Worm (Caenorhabditis elegans) whole organism, L4 larva: ENCODE data around the gene F42C5.3.
"Not testable (repeated sequence)": the region's sequence is repeated elsewhere in the genome, so short reads cannot be mapped to it uniquely, and the experiment has no call there.

Source experiments
- F37D6.2 ChIP-seq: sonication (generic microtip); optimal IDR thresholded peaks from 2 replicates; lab custom pipeline; 2016; ENCODE audit warnings: mild to moderate bottlenecking, missing genetic modification characterization, missing compliant biosample characterization
- F49E8.2 ChIP-seq: sonication (generic microtip); optimal IDR thresholded peaks from 2 replicates; lab custom pipeline; 2016; ENCODE audit warnings: missing compliant biosample characterization, mild to moderate bottlenecking, missing genetic modification characterization, borderline replicate concordance
- T20F7.1 ChIP-seq: fragments of 200-800 bp; sonication (Bioruptor generic); optimal IDR thresholded peaks from 2 replicates; lab custom pipeline; 2018; ENCODE audit warnings: mild to moderate bottlenecking, missing genetic modification characterization, missing compliant biosample characterization
- T26A8.4 ChIP-seq: fragments of 200-800 bp; sonication (Bioruptor generic); IDR thresholded peaks from 2 replicates; pipeline ENCODE4 v1.3.6; 2022; ENCODE audit warnings: missing genetic modification characterization, missing compliant biosample characterization
- Y5F2A.4 ChIP-seq: fragments of 200-800 bp; sonication (Bioruptor generic); optimal IDR thresholded peaks from 2 replicates; lab custom pipeline; 2018; ENCODE audit warnings: mild to moderate bottlenecking, missing genetic modification characterization, missing compliant biosample characterization
- aha-1 ChIP-seq: fragments of 150-350 bp; peaks from one replicate; lab custom pipeline; 2014; ENCODE audit warnings: missing biosample characterization, missing genetic modification characterization
- aly-2 ChIP-seq: sonication (generic microtip); optimal IDR thresholded peaks from 2 replicates; lab custom pipeline; 2018; ENCODE audit warnings: missing biosample characterization, missing genetic modification characterization
- ceh-28 ChIP-seq: fragments of 150-350 bp; optimal IDR thresholded peaks from 2 replicates; lab custom pipeline; 2014; ENCODE audit warnings: missing biosample characterization, missing genetic modification reagents, missing genetic modification characterization
- ceh-82 ChIP-seq: sonication (generic microtip); optimal IDR thresholded peaks from 2 replicates; lab custom pipeline; 2017; ENCODE audit warnings: missing biosample characterization, missing genetic modification characterization
- cey-2 ChIP-seq: sonication (generic microtip); optimal IDR thresholded peaks from 3 replicates; lab custom pipeline; 2017; ENCODE audit warnings: missing genetic modification characterization, mild to moderate bottlenecking, missing compliant biosample characterization, antibody characterized with exemption, borderline replicate concordance; ENCODE audit not compliant: insufficient read depth
- daf-12 ChIP-seq: fragments of 150-350 bp; optimal IDR thresholded peaks from 2 replicates; lab custom pipeline; 2014; ENCODE audit warnings: missing biosample characterization, missing genetic modification reagents, missing genetic modification characterization
- dmd-6 ChIP-seq: fragments of 200-800 bp; sonication (Bioruptor generic); IDR thresholded peaks from 2 replicates; pipeline ENCODE4 v1.3.6; 2022; ENCODE audit warnings: missing genetic modification reagents, missing genetic modification characterization, missing compliant biosample characterization
- dmd-8 ChIP-seq: fragments of 200-800 bp; sonication (Bioruptor generic); IDR thresholded peaks from 2 replicates; pipeline ENCODE4 v1.3.6; 2022; ENCODE audit warnings: missing genetic modification characterization, missing compliant biosample characterization
- dpl-1 ChIP-seq: fragments of 150-350 bp; optimal IDR thresholded peaks from 2 replicates; lab custom pipeline; 2014; ENCODE audit warnings: missing biosample characterization, missing genetic modification reagents, missing genetic modification characterization
- egl-43 ChIP-seq: fragments of 200-800 bp; sonication (Bioruptor generic); IDR thresholded peaks from 2 replicates; pipeline ENCODE4 v1.3.6; 2022; ENCODE audit warnings: missing genetic modification reagents, missing genetic modification characterization, missing compliant biosample characterization
- fos-1 ChIP-seq: fragments of 150-350 bp; optimal IDR thresholded peaks from 2 replicates; lab custom pipeline; 2014; ENCODE audit warnings: missing biosample characterization, missing genetic modification characterization
- gei-8 ChIP-seq: fragments of 200-800 bp; sonication (Bioruptor generic); optimal IDR thresholded peaks from 2 replicates; lab custom pipeline; 2018; ENCODE audit warnings: mild to moderate bottlenecking, missing genetic modification characterization, missing compliant biosample characterization
- jun-1 ChIP-seq: fragments of 150-350 bp; optimal IDR thresholded peaks from 2 replicates; lab custom pipeline; 2014; ENCODE audit warnings: missing biosample characterization, missing genetic modification reagents, missing genetic modification characterization
- lin-39 ChIP-seq: fragments of 150-350 bp; optimal IDR thresholded peaks from 2 replicates; lab custom pipeline; 2014; ENCODE audit warnings: missing biosample characterization, missing genetic modification reagents, missing genetic modification characterization
- mdl-1 ChIP-seq, 2 experiments: fragments of 150-350 bp in 1 of 2; sonication (generic microtip) in 1 of 2; optimal IDR thresholded peaks; 2 replicates each; lab custom pipeline; 2014 to 2017; ENCODE audit warnings: missing biosample characterization in 2 of 2, missing genetic modification characterization in 2 of 2
- mes-2 ChIP-seq: sonication (generic microtip); optimal IDR thresholded peaks from 2 replicates; lab custom pipeline; 2016; ENCODE audit warnings: missing genotype, mild to moderate bottlenecking, missing genetic modification characterization, missing compliant biosample characterization; ENCODE audit not compliant: poor library complexity, severe bottlenecking
- nhr-10 ChIP-seq: fragments of 150-350 bp; optimal IDR thresholded peaks from 2 replicates; lab custom pipeline; 2014; ENCODE audit warnings: missing biosample characterization, missing genetic modification characterization
- nhr-28 ChIP-seq: fragments of 150-350 bp; optimal IDR thresholded peaks from 2 replicates; lab custom pipeline; 2014; ENCODE audit warnings: missing biosample characterization, missing genetic modification characterization
- nhr-42 ChIP-seq: fragments of 200-800 bp; sonication (Bioruptor generic); IDR thresholded peaks from 2 replicates; pipeline ENCODE4 v1.3.6; 2022; ENCODE audit warnings: missing genetic modification characterization, missing compliant biosample characterization
- nhr-6 ChIP-seq: fragments of 150-350 bp; optimal IDR thresholded peaks from 2 replicates; lab custom pipeline; 2014; ENCODE audit warnings: missing biosample characterization, missing genetic modification characterization
- nhr-76 ChIP-seq: fragments of 150-350 bp; optimal IDR thresholded peaks from 2 replicates; lab custom pipeline; 2014; ENCODE audit warnings: missing biosample characterization, missing genetic modification characterization
- php-3 ChIP-seq: fragments of 200-800 bp; sonication (Bioruptor generic); IDR thresholded peaks from 2 replicates; pipeline ENCODE4 v1.3.6; 2022; ENCODE audit warnings: missing genetic modification reagents, missing genetic modification characterization, missing compliant biosample characterization
- set-16 ChIP-seq: fragments of 200-800 bp; sonication (Bioruptor generic); IDR thresholded peaks from 2 replicates; pipeline ENCODE4 v1.3.6; 2022; ENCODE audit warnings: missing genetic modification reagents, missing genetic modification characterization, missing compliant biosample characterization
- snpc-4 ChIP-seq: fragments of 150-350 bp; optimal IDR thresholded peaks from 2 replicates; lab custom pipeline; 2014; ENCODE audit warnings: missing biosample characterization, missing genetic modification characterization
- tra-1 ChIP-seq: fragments of 200-800 bp; sonication (Bioruptor generic); IDR thresholded peaks from 2 replicates; pipeline ENCODE4 v1.3.6; 2022; ENCODE audit warnings: missing genetic modification reagents, missing genetic modification characterization, missing compliant biosample characterization
- unc-39 ChIP-seq: sonication (generic microtip); optimal IDR thresholded peaks from 2 replicates; lab custom pipeline; 2017; ENCODE audit warnings: missing biosample characterization, missing genetic modification characterization
- zag-1 ChIP-seq: fragments of 150-350 bp; optimal IDR thresholded peaks from 2 replicates; lab custom pipeline; 2014; ENCODE audit warnings: missing biosample characterization, missing genetic modification characterization
- zip-2 ChIP-seq: fragments of 150-350 bp; optimal IDR thresholded peaks from 2 replicates; lab custom pipeline; 2014; ENCODE audit warnings: missing biosample characterization, missing genetic modification characterization

F42C5.3 gene

DNA sequence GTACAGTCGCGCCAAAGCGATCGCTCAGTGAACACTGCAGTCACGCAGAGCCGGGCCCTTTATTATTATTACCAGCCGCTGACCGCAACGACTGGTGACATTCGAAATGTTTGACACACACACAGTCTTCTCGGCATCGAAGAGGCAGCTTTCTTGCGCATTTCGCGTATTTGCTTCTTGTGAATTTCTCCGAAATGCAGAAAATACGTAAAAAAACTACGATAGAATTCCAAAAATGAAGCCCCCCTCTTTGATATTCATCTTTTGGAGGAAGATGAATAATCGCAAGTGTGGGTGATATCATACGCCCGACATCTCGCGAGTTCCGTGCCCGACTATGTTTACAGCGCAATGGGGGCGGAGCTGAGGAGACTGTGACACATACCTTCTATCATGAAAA lies 34.1 kb downstream of the F42C5.3 start:
- TF ChIP-seq mes-2 (tag; lab: Kevin White, UChicago) = peak; percentile 1
- no peak for TF ChIP-seq lin-39 (tag; lab: Kevin White, UChicago)
- no peak for TF ChIP-seq jun-1 (tag; lab: Kevin White, UChicago)
- no peak for TF ChIP-seq F37D6.2
- no peak for TF ChIP-seq ceh-28
- peak; percentile 15 for TF ChIP-seq F49E8.2 (tag; lab: Kevin White, UChicago)
- no peak for TF ChIP-seq nhr-10 (tag; lab: Kevin White, UChicago)
- no peak for TF ChIP-seq nhr-28 (tag; lab: Kevin White, UChicago)
- no peak for TF ChIP-seq php-3 (GFP tag; lab: Robert Waterston, UW)
- no peak for TF ChIP-seq dmd-8 (GFP tag; lab: Robert Waterston, UW)
- TF ChIP-seq cey-2 (tag; lab: Kevin White, UChicago) = no peak
- TF ChIP-seq dpl-1 = no peak
- no peak for TF ChIP-seq T26A8.4 (GFP tag; lab: Robert Waterston, UW)

DNA sequence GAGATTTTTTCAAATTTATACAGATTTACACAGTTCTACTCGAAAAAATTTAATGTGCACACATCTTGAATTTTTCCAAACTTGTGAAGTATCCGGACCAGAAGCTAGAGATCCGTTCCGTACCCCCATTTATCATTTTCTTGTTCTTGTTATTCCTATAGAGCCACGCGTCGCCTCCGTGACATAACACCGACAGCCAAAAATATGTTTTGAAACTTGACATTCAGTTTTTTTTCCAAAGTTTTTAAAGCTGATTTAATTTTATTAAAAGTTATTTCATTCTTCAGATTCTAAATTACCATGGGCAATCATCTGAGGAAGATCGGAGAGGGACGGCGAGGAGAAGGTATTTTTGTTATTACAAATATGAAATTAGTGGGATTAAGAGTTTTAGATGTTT lies 37.2 kb downstream of the F42C5.3 start, which contains the start of gene D2024.18:
Gene D2024.18, plus strand, starts transcription at position 301 of the 400 bp plus-strand sequence.
- no peak for TF ChIP-seq zag-1 (tag; lab: Kevin White, UChicago)
- no peak for TF ChIP-seq nhr-42 (GFP tag; lab: Robert Waterston, UW)
- TF ChIP-seq daf-12 (tag; lab: Kevin White, UChicago) = no peak
- no peak for TF ChIP-seq aly-2 (tag; lab: Kevin White, UChicago)
- TF ChIP-seq T20F7.1 (GFP tag; lab: Kevin White, UChicago) = no peak
- no peak for TF ChIP-seq F49E8.2 (tag; lab: Kevin White, UChicago)
- no peak for TF ChIP-seq dpl-1
- no peak for TF ChIP-seq snpc-4

DNA sequence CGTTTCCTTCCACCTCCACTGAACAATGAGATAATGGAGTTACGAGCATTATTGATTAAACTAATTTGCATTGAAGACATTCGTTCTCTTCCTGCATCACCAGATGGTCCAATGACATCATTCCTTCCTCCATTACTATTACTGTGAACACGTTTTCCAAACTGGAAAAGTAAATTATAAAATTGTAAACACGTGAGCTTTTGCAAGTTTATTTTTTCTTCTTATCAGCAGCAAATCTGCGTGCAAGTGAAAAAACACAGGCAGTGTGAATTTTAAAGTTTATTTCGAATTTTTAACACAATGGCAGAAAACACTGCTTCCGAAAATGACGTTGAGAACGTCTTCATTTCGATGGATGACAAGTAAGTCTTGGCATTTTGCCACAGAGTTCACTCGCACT lies 40.1 kb downstream of the F42C5.3 start, which contains the start of gene D2024.1:
Gene D2024.1, plus strand, starts transcription at position 301 of the 400 bp plus-strand sequence.
- not testable (repeated sequence) for TF ChIP-seq nhr-76 (tag; lab: Kevin White, UChicago); unc-39; mdl-1 (tag; optimal IDR thresholded peaks at IDR 0.05; lab: Kevin White, UChicago)

ce11 chrIV:7246553-7246952 lies 40.8 kb downstream of the F42C5.3 start, which contains the start of gene col-114:
TSS of gene col-114 (minus strand) at chrIV:7246653.
- TF ChIP-seq nhr-6 (tag; lab: Kevin White, UChicago) = no peak
- TF ChIP-seq F49E8.2 (tag; lab: Kevin White, UChicago) = no peak
- no peak for TF ChIP-seq ceh-82
- TF ChIP-seq dpl-1 = no peak
- TF ChIP-seq tra-1 = no peak
- TF ChIP-seq zip-2 (tag; lab: Kevin White, UChicago) = no peak
- no peak for TF ChIP-seq fos-1 (tag; lab: Kevin White, UChicago)

ce11 chrIV:7245592-7245991 lies 41.8 kb downstream of the F42C5.3 start:
- TF ChIP-seq aha-1 (tag; lab: Kevin White, UChicago) (peak; percentile 41), Y5F2A.4 (GFP tag; lab: Kevin White, UChicago) (no peak), dmd-6 (GFP tag; lab: Robert Waterston, UW) (no peak), dpl-1 (no peak), gei-8 (GFP tag; lab: Kevin White, UChicago) (no peak), egl-43 (GFP tag; lab: Robert Waterston, UW) (0 out of 2 replicates have a peak, but pooled peaks have one; percentile 18), fos-1 (tag; lab: Kevin White, UChicago) (no peak), nhr-42 (GFP tag; lab: Robert Waterston, UW) (no peak), set-16 (GFP tag; lab: Robert Waterston, UW) (peak; percentile 85)
